Fruit fly (Drosophila melanogaster) whole organism, embryonic: ENCODE results near the gene Gr61a.

ENCODE experiments used
- ATbp ChIP-seq: fragments of 200-800 bp; sonication (Bioruptor generic); optimal IDR thresholded peaks from 2 replicates; lab custom pipeline; 2017; ENCODE audit warnings: missing biosample characterization, mild to moderate bottlenecking, missing genetic modification characterization, missing genetic modification reagents
- CG10366 ChIP-seq: fragments of 200-800 bp; sonication (Bioruptor generic); IDR thresholded peaks from 2 replicates; pipeline ENCODE4 v1.3.6; 2022; ENCODE audit warnings: missing biosample characterization, missing genetic modification characterization
- CG11560 ChIP-seq: fragments of 200-800 bp; sonication (Bioruptor generic); IDR thresholded peaks from 3 replicates; pipeline ENCODE4 v1.3.6; 2022; ENCODE audit warnings: missing biosample characterization, missing genetic modification characterization
- CG12659 ChIP-seq: fragments of 200-800 bp; sonication (Bioruptor generic); optimal IDR thresholded peaks from 3 replicates; lab custom pipeline; 2017; ENCODE audit warnings: mild to moderate bottlenecking, missing biosample characterization, missing genetic modification reagents, missing genetic modification characterization
- CG14014 ChIP-seq: fragments of 200-800 bp; sonication (Bioruptor generic); IDR thresholded peaks from 2 replicates; pipeline ENCODE4 v1.3.6; 2022; ENCODE audit warnings: missing biosample characterization, missing genetic modification characterization
- CG1603 ChIP-seq: fragments of 200-800 bp; sonication (Bioruptor generic); optimal IDR thresholded peaks from 2 replicates; lab custom pipeline; 2019; ENCODE audit warnings: missing biosample characterization, mild to moderate bottlenecking, missing genetic modification characterization, moderate library complexity
- CG17328 ChIP-seq: fragments of 200-800 bp; sonication (Bioruptor generic); IDR thresholded peaks from 2 replicates; pipeline ENCODE4 v1.3.6; 2022; ENCODE audit warnings: missing biosample characterization, missing genetic modification characterization
- CG17612 ChIP-seq: fragments of 200-800 bp; sonication (Bioruptor generic); IDR thresholded peaks from 2 replicates; pipeline ENCODE4 v1.3.6; 2022; ENCODE audit warnings: missing biosample characterization, missing genetic modification characterization
- CG18599 ChIP-seq: fragments of 200-800 bp; sonication (Bioruptor generic); optimal IDR thresholded peaks from 3 replicates; lab custom pipeline; 2017; ENCODE audit warnings: missing biosample characterization, missing genetic modification characterization, mild to moderate bottlenecking, moderate library complexity, missing genetic modification reagents
- CG2120 ChIP-seq: fragments of 200-800 bp; sonication (Bioruptor generic); optimal IDR thresholded peaks from 3 replicates; lab custom pipeline; 2016; ENCODE audit warnings: missing biosample characterization, missing genetic modification characterization
- CG32532 ChIP-seq: fragments of 200-800 bp; sonication (Bioruptor generic); IDR thresholded peaks from 2 replicates; pipeline ENCODE4 v1.3.6; 2022; ENCODE audit warnings: missing biosample characterization, missing genetic modification characterization
- CG34422 ChIP-seq: fragments of 200-800 bp; sonication (Bioruptor generic); IDR thresholded peaks from 3 replicates; pipeline ENCODE4 v1.3.6; 2022; ENCODE audit warnings: missing biosample characterization, missing genetic modification characterization
- CG4404 ChIP-seq: fragments of 200-800 bp; sonication (Bioruptor generic); IDR thresholded peaks from 2 replicates; pipeline ENCODE4 v1.3.6; 2022; ENCODE audit warnings: missing biosample characterization, missing genetic modification characterization
- CG7271 ChIP-seq: fragments of 200-800 bp; sonication (Bioruptor generic); optimal IDR thresholded peaks from 2 replicates; lab custom pipeline; 2018; ENCODE audit warnings: missing biosample characterization, mild to moderate bottlenecking, missing genetic modification characterization, moderate library complexity
- CG9817 ChIP-seq: fragments of 200-800 bp; sonication (Bioruptor generic); optimal IDR thresholded peaks from 2 replicates; lab custom pipeline; 2018; ENCODE audit warnings: missing biosample characterization, mild to moderate bottlenecking, missing genetic modification characterization, moderate library complexity
- Camta ChIP-seq: fragments of 200-800 bp; sonication (Bioruptor generic); optimal IDR thresholded peaks from 2 replicates; lab custom pipeline; 2016; ENCODE audit warnings: missing biosample characterization, missing genetic modification characterization
- Dip3 ChIP-seq: fragments of 200-800 bp; sonication (Bioruptor generic); optimal IDR thresholded peaks from 3 replicates; lab custom pipeline; 2016; ENCODE audit warnings: missing biosample characterization, missing genetic modification characterization
- Dref ChIP-seq: fragments of 200-800 bp; sonication (Bioruptor generic); IDR thresholded peaks from 2 replicates; pipeline ENCODE4 v1.3.6; 2022; ENCODE audit warnings: missing biosample characterization, missing genetic modification characterization
- Drgx ChIP-seq: fragments of 200-800 bp; sonication (Bioruptor generic); IDR thresholded peaks from 2 replicates; pipeline ENCODE4 v1.3.6; 2022; ENCODE audit warnings: missing biosample characterization, missing genetic modification characterization
- HLH54F ChIP-seq: fragments of 200-800 bp; sonication (Bioruptor generic); optimal IDR thresholded peaks from 3 replicates; lab custom pipeline; 2016; ENCODE audit warnings: missing biosample characterization, missing genetic modification characterization
- HLHmδ ChIP-seq: fragments of 200-800 bp; sonication (Bioruptor generic); optimal IDR thresholded peaks from 2 replicates; lab custom pipeline; 2018; ENCODE audit warnings: missing biosample characterization, mild to moderate bottlenecking, missing genetic modification characterization, moderate library complexity
- NC2α ChIP-seq: fragments of 200-800 bp; sonication (Bioruptor generic); optimal IDR thresholded peaks from 2 replicates; lab custom pipeline; 2016; ENCODE audit warnings: missing biosample characterization, missing genetic modification characterization
- NfI ChIP-seq: fragments of 200-800 bp; sonication (Bioruptor generic); optimal IDR thresholded peaks from 3 replicates; lab custom pipeline; 2018; ENCODE audit warnings: missing biosample characterization, mild to moderate bottlenecking, missing genetic modification characterization, moderate library complexity
- Poxn ChIP-seq: fragments of 200-800 bp; sonication (Bioruptor generic); IDR thresholded peaks from 2 replicates; pipeline ENCODE4 v1.3.6; 2022; ENCODE audit warnings: missing biosample characterization, missing genetic modification characterization
- Scr ChIP-seq: fragments of 200-800 bp; sonication (Bioruptor generic); IDR thresholded peaks from 2 replicates; pipeline ENCODE4 v1.3.6; 2022; ENCODE audit warnings: missing biosample characterization, missing genetic modification characterization; ENCODE audit not compliant: partially characterized antibody
- Six4 ChIP-seq: fragments of 200-800 bp; sonication (Bioruptor generic); optimal IDR thresholded peaks from 2 replicates; lab custom pipeline; 2016; ENCODE audit warnings: missing biosample characterization, missing genetic modification characterization
- Sox102F ChIP-seq: fragments of 200-800 bp; sonication (Bioruptor generic); optimal IDR thresholded peaks from 2 replicates; lab custom pipeline; 2018; ENCODE audit warnings: missing biosample characterization, mild to moderate bottlenecking, missing genetic modification characterization, moderate library complexity
- Sry-δ ChIP-seq: fragments of 200-800 bp; sonication (Bioruptor generic); optimal IDR thresholded peaks from 2 replicates; lab custom pipeline; 2016; ENCODE audit warnings: missing biosample characterization, missing genetic modification characterization
- Vsx1 ChIP-seq: fragments of 200-800 bp; sonication (Bioruptor generic); optimal IDR thresholded peaks from 2 replicates; lab custom pipeline; 2017; ENCODE audit warnings: missing biosample characterization, mild to moderate bottlenecking, missing genetic modification characterization, missing genetic modification reagents
- ase ChIP-seq: fragments of 200-800 bp; sonication (Bioruptor generic); IDR thresholded peaks from 3 replicates; pipeline ENCODE4 v1.3.6; 2022; ENCODE audit warnings: missing biosample characterization, missing genetic modification characterization
- ash1 ChIP-seq: fragments of 200-800 bp; sonication (Bioruptor generic); optimal IDR thresholded peaks from 2 replicates; lab custom pipeline; 2018; ENCODE audit warnings: missing biosample characterization, mild to moderate bottlenecking, missing genetic modification characterization
- chif ChIP-seq, 2 experiments: fragments of 200-800 bp; sonication (Bioruptor generic); optimal IDR thresholded peaks; 3 replicates each; lab custom pipeline; 2016; ENCODE audit warnings: missing biosample characterization in 2 of 2, missing genetic modification characterization in 2 of 2
- dan ChIP-seq: fragments of 200-800 bp; sonication (Bioruptor generic); IDR thresholded peaks from 2 replicates; pipeline ENCODE4 v1.3.6; 2022; ENCODE audit warnings: missing biosample characterization, missing genetic modification characterization
- emc ChIP-seq: fragments of 200-800 bp; sonication (Bioruptor generic); optimal IDR thresholded peaks from 2 replicates; lab custom pipeline; 2016; ENCODE audit warnings: missing biosample characterization, missing genetic modification characterization
- en ChIP-seq: fragments of 200-800 bp; sonication (Bioruptor generic); optimal IDR thresholded peaks from 2 replicates; lab custom pipeline; 2016; ENCODE audit warnings: missing biosample characterization, missing genetic modification characterization
- eyg ChIP-seq: fragments of 200-800 bp; sonication (Bioruptor generic); optimal IDR thresholded peaks from 3 replicates; lab custom pipeline; 2016; ENCODE audit warnings: missing biosample characterization, missing genetic modification characterization
- her ChIP-seq: fragments of 200-800 bp; sonication (Bioruptor generic); optimal IDR thresholded peaks from 2 replicates; lab custom pipeline; 2016; ENCODE audit warnings: missing biosample characterization, missing genetic modification characterization
- inv ChIP-seq: fragments of 200-800 bp; sonication (Bioruptor generic); IDR thresholded peaks from 2 replicates; pipeline ENCODE4 v1.3.6; 2022; ENCODE audit warnings: missing biosample characterization, missing genetic modification characterization; ENCODE audit not compliant: partially characterized antibody
- kay ChIP-seq: fragments of 200-800 bp; sonication (Bioruptor generic); optimal IDR thresholded peaks from 2 replicates; lab custom pipeline; 2016; ENCODE audit warnings: missing biosample characterization, missing genetic modification characterization
- maf-S ChIP-seq: fragments of 200-800 bp; sonication (Bioruptor generic); optimal IDR thresholded peaks from 2 replicates; lab custom pipeline; 2016; ENCODE audit warnings: missing biosample characterization, missing genetic modification characterization
- oc ChIP-seq: fragments of 200-800 bp; sonication (Bioruptor generic); optimal IDR thresholded peaks from 2 replicates; lab custom pipeline; 2018; ENCODE audit warnings: missing biosample characterization, mild to moderate bottlenecking, missing genetic modification characterization, moderate library complexity
- pb ChIP-seq: fragments of 200-800 bp; sonication (Bioruptor generic); optimal IDR thresholded peaks from 3 replicates; lab custom pipeline; 2016; ENCODE audit warnings: missing biosample characterization, missing genetic modification characterization
- pita ChIP-seq: fragments of 200-800 bp; sonication (Bioruptor generic); optimal IDR thresholded peaks from 2 replicates; lab custom pipeline; 2017; ENCODE audit warnings: missing biosample characterization, mild to moderate bottlenecking, missing genetic modification characterization
- row ChIP-seq: fragments of 200-800 bp; sonication (Bioruptor generic); IDR thresholded peaks from 3 replicates; pipeline ENCODE4 v1.3.6; 2022; ENCODE audit warnings: missing biosample characterization, missing genetic modification characterization
- sima ChIP-seq: fragments of 200-800 bp; sonication (Bioruptor generic); optimal IDR thresholded peaks from 2 replicates; lab custom pipeline; 2016; ENCODE audit warnings: missing biosample characterization, missing genetic modification characterization
- sqz ChIP-seq: fragments of 200-800 bp; sonication (Bioruptor generic); optimal IDR thresholded peaks from 3 replicates; lab custom pipeline; 2018; ENCODE audit warnings: missing biosample characterization, mild to moderate bottlenecking, missing genetic modification characterization
- sug ChIP-seq: fragments of 200-800 bp; optimal IDR thresholded peaks from 2 replicates; lab custom pipeline; 2019; ENCODE audit warnings: missing biosample characterization, mild to moderate bottlenecking, missing genetic modification characterization, moderate library complexity
- vfl ChIP-seq: fragments of 200-800 bp; sonication (Bioruptor generic); optimal IDR thresholded peaks from 2 replicates; lab custom pipeline; 2016; ENCODE audit warnings: missing biosample characterization, missing genetic modification characterization
- zen ChIP-seq: fragments of 200-800 bp; sonication (Bioruptor generic); optimal IDR thresholded peaks from 3 replicates; lab custom pipeline; 2018; ENCODE audit warnings: missing biosample characterization, mild to moderate bottlenecking, missing genetic modification characterization, moderate library complexity
- zfh1 ChIP-seq: fragments of 200-800 bp; sonication (Bioruptor generic); IDR thresholded peaks from 3 replicates; pipeline ENCODE4 v1.3.6; 2022; ENCODE audit warnings: missing biosample characterization, missing genetic modification characterization
- zfh2 ChIP-seq: fragments of 200-800 bp; sonication (Bioruptor generic); optimal IDR thresholded peaks from 2 replicates; lab custom pipeline; 2016; ENCODE audit warnings: missing biosample characterization, missing genetic modification characterization

Gr61a gene

dm6 chr3L:805642-806218 is 35.5 kb upstream of the Gr61a start (continued):
- TF ChIP-seq CG18599 (peak; percentile 70), CG1603 (tag; lab: Kevin White, UChicago) (peak; percentile 74), Camta (peak; percentile 6), pita (GFP tag; lab: Kevin White, UChicago) (no peak), emc (GFP tag; lab: Kevin White, UChicago) (no peak), zfh1 (GFP tag; lab: Robert Waterston, UW) (peak; percentile 80), dan (no peak), Sox102F (GFP tag; lab: Kevin White, UChicago) (peak; percentile 54), HLHmδ (GFP tag; lab: Kevin White, UChicago) (no peak), eyg (GFP tag; lab: Kevin White, UChicago) (peak; percentile 41), vfl (GFP tag; lab: Kevin White, UChicago) (no peak), Dip3 (GFP tag; lab: Kevin White, UChicago) (peak; percentile 7), en (no peak), oc (tag; lab: Kevin White, UChicago) (no peak), CG12659 (GFP tag; lab: Kevin White, UChicago) (peak; percentile 35), Sry-δ (GFP tag; lab: Kevin White, UChicago) (peak; percentile 5), pb (peak; percentile 53), CG32532 (GFP tag; lab: Robert Waterston, UW) (peak; percentile 23; the same call in 1 of the 2 replicates), NC2α (peak; percentile 21), ash1 (GFP tag; lab: Kevin White, UChicago) (no peak), Scr (no peak), HLH54F (no peak), inv (GFP tag; lab: Robert Waterston, UW) (no peak), chif (GFP tag; optimal IDR thresholded peaks at IDR 0.05; lab: Kevin White, UChicago) (peak; percentile 49 to 62), Poxn (GFP tag; lab: Robert Waterston, UW) (no peak), CG34422 (peak; percentile 72; the same call in 2 of the 3 replicates), CG7271 (tag; lab: Kevin White, UChicago) (no peak), maf-S (GFP tag; lab: Kevin White, UChicago) (no peak), CG9817 (tag; lab: Kevin White, UChicago) (no peak), NfI (no peak), CG11560 (tag; lab: Robert Waterston, UW) (no peak), Drgx (GFP tag; lab: Robert Waterston, UW) (peak; percentile 96), ATbp (GFP tag; lab: Kevin White, UChicago) (peak; percentile 45), sug (tag; lab: Kevin White, UChicago) (no peak), zen (peak; percentile 65), CG14014 (GFP tag; lab: Robert Waterston, UW) (no peak; the same call in 1 of the 2 replicates), sqz (GFP tag; lab: Kevin White, UChicago) (peak; percentile 38), ase (no peak), Six4 (GFP tag; lab: Kevin White, UChicago) (peak; percentile 43), sima (no peak), her (GFP tag; lab: Kevin White, UChicago) (no peak), CG17328 (GFP tag; lab: Robert Waterston, UW) (peak; percentile 72), Dref (no peak), CG4404 (peak; percentile 42; the same call in 1 of the 2 replicates), CG2120 (GFP tag; lab: Kevin White, UChicago) (peak; percentile 12), CG10366 (peak; percentile 45), zfh2 (GFP tag; lab: Kevin White, UChicago) (no peak), kay (GFP tag; lab: Kevin White, UChicago) (no peak), Vsx1 (GFP tag; lab: Kevin White, UChicago) (peak; percentile 25), CG17612 (GFP tag; lab: Robert Waterston, UW) (no peak), row (GFP tag; lab: Robert Waterston, UW) (peak; percentile 45; the same call in 1 of the 3 replicates)
